ENCODE assay signal across 6 fruit fly cellular contexts in the genomic region with DNA sequence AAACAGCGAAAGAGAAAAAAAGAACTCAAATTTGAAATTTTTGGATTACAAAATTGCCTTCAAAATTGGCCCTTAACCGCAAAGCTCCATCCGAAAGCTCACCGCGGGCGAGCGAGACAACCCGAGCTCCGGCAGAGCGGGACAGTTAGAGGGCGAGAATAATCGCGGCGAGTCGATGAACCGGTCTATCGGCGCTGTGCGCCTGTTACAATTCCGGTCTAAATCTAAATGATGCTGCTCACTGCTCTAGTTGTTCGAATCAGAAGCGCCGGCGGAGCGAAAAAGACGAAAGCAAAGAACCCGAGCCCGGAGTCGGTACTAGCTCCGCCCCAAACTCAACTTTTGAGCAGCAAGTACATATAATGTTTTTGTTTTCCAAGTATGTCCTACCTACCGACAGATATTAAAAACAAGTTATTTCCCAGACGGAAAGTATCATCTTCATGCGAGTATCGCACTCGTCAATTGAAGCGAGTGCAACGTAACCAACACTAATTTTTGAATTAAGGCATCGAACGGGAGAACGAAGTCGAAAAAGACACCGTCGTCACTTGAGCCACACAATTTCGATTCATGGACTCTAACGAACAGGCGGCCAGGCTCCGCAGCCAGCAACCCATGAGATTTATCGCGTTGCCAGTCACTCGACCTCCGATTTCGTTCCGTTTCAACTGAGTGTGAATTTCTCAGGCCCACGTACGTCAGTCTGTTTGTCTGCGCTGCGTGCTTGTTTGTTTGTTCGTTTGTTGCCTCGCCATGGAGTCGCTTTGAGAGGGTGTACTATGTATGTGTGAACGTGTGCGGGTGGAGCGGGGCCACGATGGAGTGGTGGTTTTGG.
TF ChIP-seq lines count a peak whose summit lies in the region.

No protein-coding gene starts in this region.

- no peak for TF ChIP-seq CTCF in whole organism, embryonic (GFP tag; optimal IDR thresholded peaks at IDR 0.05; lab: Kevin White, UChicago)

TF ChIP-seq in whole organism, 6 proteins besides CTCF, POLR2A, EP300 and RAD21:
- no peak for TF ChIP-seq psq (optimal IDR thresholded peaks at IDR 0.05; lab: Kevin White, UChicago)
- TF ChIP-seq CG8478 (optimal IDR thresholded peaks at IDR 0.05; lab: Kevin White, UChicago), result peak; percentile 75
- TF ChIP-seq Dll (optimal IDR thresholded peaks at IDR 0.05; lab: Kevin White, UChicago), result peak; percentile 3
- peak in 1 of 2 experiments; percentile 25 for TF ChIP-seq EcR (GFP tag; optimal IDR thresholded peaks at IDR 0.05; lab: Kevin White, UChicago)
- no peak for TF ChIP-seq usp (GFP tag; optimal IDR thresholded peaks at IDR 0.05; lab: Kevin White, UChicago)
- TF ChIP-seq pan (optimal IDR thresholded peaks at IDR 0.05; lab: Kevin White, UChicago), result no peak

TF ChIP-seq in whole organism, adult, 20 proteins besides CTCF, POLR2A, EP300 and RAD21:
- TF ChIP-seq CG11617 (GFP tag; optimal IDR thresholded peaks at IDR 0.05; lab: Kevin White, UChicago) (no peak), CG12768 (GFP tag; optimal IDR thresholded peaks at IDR 0.05; lab: Kevin White, UChicago) (peak; percentile 66), CG14711 (tag; optimal IDR thresholded peaks at IDR 0.05; lab: Kevin White, UChicago) (no peak), CG5204 (GFP tag; optimal IDR thresholded peaks at IDR 0.05; lab: Kevin White, UChicago) (no peak), Clk (GFP tag; optimal IDR thresholded peaks at IDR 0.05; lab: Kevin White, UChicago) (no peak), bab1 (GFP tag; optimal IDR thresholded peaks at IDR 0.05; lab: Kevin White, UChicago) (peak; percentile 21), cic (GFP tag; optimal IDR thresholded peaks at IDR 0.05; lab: Kevin White, UChicago) (peak; percentile 50), Hr96 (GFP tag; optimal IDR thresholded peaks at IDR 0.05; lab: Kevin White, UChicago) (no peak), tj (GFP tag; optimal IDR thresholded peaks at IDR 0.05; lab: Kevin White, UChicago) (peak; percentile 52), pad (GFP tag; optimal IDR thresholded peaks at IDR 0.05; lab: Kevin White, UChicago) (peak; percentile 36), CG1620 (GFP tag; optimal IDR thresholded peaks at IDR 0.05; lab: Kevin White, UChicago) (peak; percentile 21), toe (GFP tag; optimal IDR thresholded peaks at IDR 0.05; lab: Kevin White, UChicago) (peak; percentile 23)

TF ChIP-seq in whole organism, embryonic, 481 proteins besides CTCF, POLR2A, EP300 and RAD21 (continues in another document):
- TF ChIP-seq insv (GFP tag; optimal IDR thresholded peaks at IDR 0.05; lab: Kevin White, UChicago) (peak in 1 of 2 experiments; percentile 75), Dip3 (GFP tag; optimal IDR thresholded peaks at IDR 0.05; lab: Kevin White, UChicago) (no peak), Ets97D (GFP tag; optimal IDR thresholded peaks at IDR 0.05; lab: Kevin White, UChicago) (peak; percentile 45), nmo (GFP tag; optimal IDR thresholded peaks at IDR 0.05; lab: Kevin White, UChicago) (peak; percentile 0), CG10654 (GFP tag; optimal IDR thresholded peaks at IDR 0.05; lab: Kevin White, UChicago) (no peak), CoRest (tag; optimal IDR thresholded peaks at IDR 0.05; lab: Kevin White, UChicago) (peak; percentile 52), BtbVII (GFP tag; optimal IDR thresholded peaks at IDR 0.05; lab: Kevin White, UChicago) (peak; percentile 12), CG4328 (GFP tag; optimal IDR thresholded peaks at IDR 0.05; lab: Kevin White, UChicago) (peak; percentile 8), CG4360 (GFP tag; IDR thresholded peaks at IDR 0.05; lab: Robert Waterston, UW) (no peak), CG15073 (GFP tag; optimal IDR thresholded peaks at IDR 0.05; lab: Kevin White, UChicago) (no peak), Deaf1 (tag; optimal IDR thresholded peaks at IDR 0.05; lab: Kevin White, UChicago) (peak; percentile 88), ind (GFP tag; optimal IDR thresholded peaks at IDR 0.05; lab: Kevin White, UChicago) (no peak), CG31365 (tag; optimal IDR thresholded peaks at IDR 0.05; lab: Kevin White, UChicago) (peak; percentile 33), tup (GFP tag; optimal IDR thresholded peaks at IDR 0.05; lab: Kevin White, UChicago) (no peak), E2f2 (GFP tag; IDR thresholded peaks at IDR 0.05; lab: Robert Waterston, UW) (no peak), CG10543 (GFP tag; optimal IDR thresholded peaks at IDR 0.05; lab: Kevin White, UChicago) (peak; percentile 82)

TF ChIP-seq in whole organism, prepupa, 60 proteins besides CTCF, POLR2A, EP300 and RAD21 (continues in another document):
- TF ChIP-seq eg (GFP tag; IDR thresholded peaks at IDR 0.05; lab: Robert Waterston, UW) (no peak), fd85E (GFP tag; optimal IDR thresholded peaks at IDR 0.05; lab: Kevin White, UChicago) (no peak), CG8119 (GFP tag; IDR thresholded peaks at IDR 0.05; lab: Robert Waterston, UW) (no peak), CG6854 (GFP tag; optimal IDR thresholded peaks at IDR 0.05; lab: Kevin White, UChicago) (peak; percentile 41), Hr38 (GFP tag; optimal IDR thresholded peaks at IDR 0.05; lab: Kevin White, UChicago) (no peak), topi (GFP tag; optimal IDR thresholded peaks at IDR 0.05; lab: Kevin White, UChicago) (peak; percentile 12), svp (GFP tag; lab: Kevin White, UChicago) (peak; percentile 90), CG7368 (GFP tag; optimal IDR thresholded peaks at IDR 0.05; lab: Kevin White, UChicago) (no peak), CG16779 (tag; optimal IDR thresholded peaks at IDR 0.05; lab: Kevin White, UChicago) (peak; percentile 29), Sox14 (GFP tag; optimal IDR thresholded peaks at IDR 0.05; lab: Kevin White, UChicago) (no peak), fkh (GFP tag; optimal IDR thresholded peaks at IDR 0.05; lab: Kevin White, UChicago) (peak; percentile 61), CG3032 (tag; optimal IDR thresholded peaks at IDR 0.05; lab: Kevin White, UChicago) (no peak), OdsH (GFP tag; optimal IDR thresholded peaks at IDR 0.05; lab: Kevin White, UChicago) (no peak), Eip78C (GFP tag; lab: Kevin White, UChicago) (peak; percentile 68), Blimp-1 (GFP tag; optimal IDR thresholded peaks at IDR 0.05; lab: Kevin White, UChicago) (no peak), CG3919 (GFP tag; optimal IDR thresholded peaks at IDR 0.05; lab: Kevin White, UChicago) (peak; percentile 35), CG32006 (GFP tag; optimal IDR thresholded peaks at IDR 0.05; lab: Kevin White, UChicago) (no peak), dsx (GFP tag; optimal IDR thresholded peaks at IDR 0.05; lab: Kevin White, UChicago; ENCODE audit: poor library complexity, severe bottlenecking) (peak; percentile 35)

TF ChIP-seq in whole organism, pupa, 21 proteins besides CTCF, POLR2A, EP300 and RAD21:
- TF ChIP-seq CG8301 (tag; optimal IDR thresholded peaks at IDR 0.05; lab: Kevin White, UChicago), result no peak
- TF ChIP-seq CG13204 (GFP tag; optimal IDR thresholded peaks at IDR 0.05; lab: Kevin White, UChicago), result peak; percentile 55
- TF ChIP-seq EcR (GFP tag; optimal IDR thresholded peaks at IDR 0.05; lab: Kevin White, UChicago), result peak; percentile 95

TF ChIP-seq in whole organism, wandering third instar larva, 38 proteins besides CTCF, POLR2A, EP300 and RAD21 (continues in another document):
- TF ChIP-seq pan (optimal IDR thresholded peaks at IDR 0.05; lab: Kevin White, UChicago) (no peak), Myc (optimal IDR thresholded peaks at IDR 0.05; lab: Kevin White, UChicago) (no peak), Mio (GFP tag; optimal IDR thresholded peaks at IDR 0.05; lab: Kevin White, UChicago) (no peak), Hr78 (GFP tag; optimal IDR thresholded peaks at IDR 0.05; lab: Kevin White, UChicago) (no peak), Abd-B (GFP tag; optimal IDR thresholded peaks at IDR 0.05; lab: Kevin White, UChicago) (no peak), CG9705 (GFP tag; optimal IDR thresholded peaks at IDR 0.05; lab: Kevin White, UChicago) (no peak), psq (GFP tag; optimal IDR thresholded peaks at IDR 0.05; lab: Kevin White, UChicago) (peak; percentile 48), brk (GFP tag; optimal IDR thresholded peaks at IDR 0.05; lab: Kevin White, UChicago) (peak; percentile 59), Dfd (GFP tag; optimal IDR thresholded peaks at IDR 0.05; lab: Kevin White, UChicago) (no peak), dsf (GFP tag; optimal IDR thresholded peaks at IDR 0.05; lab: Kevin White, UChicago; ENCODE audit: borderline replicate concordance) (no peak), GATAd (GFP tag; optimal IDR thresholded peaks at IDR 0.05; lab: Kevin White, UChicago) (no peak), sv (GFP tag; optimal IDR thresholded peaks at IDR 0.05; lab: Kevin White, UChicago) (no peak), HLH106 (tag; optimal IDR thresholded peaks at IDR 0.05; lab: Kevin White, UChicago) (no peak), rgr (GFP tag; optimal IDR thresholded peaks at IDR 0.05; lab: Kevin White, UChicago) (no peak), Rel (GFP tag; optimal IDR thresholded peaks at IDR 0.05; lab: Kevin White, UChicago) (peak; percentile 45), Rel (tag; optimal IDR thresholded peaks at IDR 0.05; lab: Kevin White, UChicago) (peak; percentile 71), h (GFP tag; optimal IDR thresholded peaks at IDR 0.05; lab: Kevin White, UChicago) (peak; percentile 4), lola (GFP tag; optimal IDR thresholded peaks at IDR 0.05; lab: Kevin White, UChicago) (no peak), CrebA (GFP tag; optimal IDR thresholded peaks at IDR 0.05; lab: Kevin White, UChicago; ENCODE audit: borderline replicate concordance) (peak; percentile 90), Jra (GFP tag; optimal IDR thresholded peaks at IDR 0.05; lab: Kevin White, UChicago) (no peak), usp (GFP tag; optimal IDR thresholded peaks at IDR 0.05; lab: Kevin White, UChicago) (no peak), dl (GFP tag; optimal IDR thresholded peaks at IDR 0.05; lab: Kevin White, UChicago; ENCODE audit: insufficient read depth in 1 of 2, partially characterized antibody in 2 of 2) (peak; percentile 70 to 83), sage (GFP tag; optimal IDR thresholded peaks at IDR 0.05; lab: Kevin White, UChicago) (no peak), jim (GFP tag; optimal IDR thresholded peaks at IDR 0.05; lab: Kevin White, UChicago) (no peak), dmrt93B (GFP tag; optimal IDR thresholded peaks at IDR 0.05; lab: Kevin White, UChicago) (no peak), br (GFP tag; optimal IDR thresholded peaks at IDR 0.05; lab: Kevin White, UChicago) (peak; percentile 62), CG32264 (GFP tag; optimal IDR thresholded peaks at IDR 0.05; lab: Kevin White, UChicago) (no peak), woc (GFP tag; optimal IDR thresholded peaks at IDR 0.05; lab: Kevin White, UChicago) (peak; percentile 46), fru (GFP tag; optimal IDR thresholded peaks at IDR 0.05; lab: Kevin White, UChicago) (peak; percentile 18), Hr83 (GFP tag; optimal IDR thresholded peaks at IDR 0.05; lab: Kevin White, UChicago; ENCODE audit: poor library complexity, severe bottlenecking) (no peak), foxo (GFP tag; optimal IDR thresholded peaks at IDR 0.05; lab: Kevin White, UChicago) (no peak), Hnf4 (GFP tag; optimal IDR thresholded peaks at IDR 0.05; lab: Kevin White, UChicago) (peak; percentile 50)
